Worm (Caenorhabditis elegans): Measurements from ENCODE around the gene T14B4.20.
A peak's percentile ranks its signal among the peaks of the same experiment; 100 is the strongest.

T14B4.20 gene

ce11 chrII:6682918-6683317 lies 33.8 kb upstream of the T14B4.20 start (continued):
- no peak for TF ChIP-seq ztf-28 (GFP tag; IDR thresholded peaks at IDR 0.05)
- no peak for TF ChIP-seq ekl-4 (GFP tag; IDR thresholded peaks at IDR 0.05)
- TF ChIP-seq bed-1 (GFP tag; IDR thresholded peaks at IDR 0.05): no peak
- TF ChIP-seq attf-6 (GFP tag; IDR thresholded peaks at IDR 0.05): no peak

- TF ChIP-seq hmg-1.2 (GFP tag; IDR thresholded peaks at IDR 0.05) (peak; percentile 81), dox-1 (GFP tag; IDR thresholded peaks at IDR 0.05) (peak; percentile 57; the same call in 1 of the 2 replicates), Y53G8AR.9 (GFP tag; conservative IDR thresholded peaks at IDR 0.05) (no peak), dpff-1 (tag; optimal IDR thresholded peaks at IDR 0.05) (no peak), rcor-1 (GFP tag; IDR thresholded peaks at IDR 0.05) (no peak), madf-10 (tag; optimal IDR thresholded peaks at IDR 0.05) (no peak), attf-3 (GFP tag; conservative IDR thresholded peaks at IDR 0.05) (no peak), mes-4 (tag; optimal IDR thresholded peaks at IDR 0.05) (no peak), egl-18 (GFP tag; IDR thresholded peaks at IDR 0.05) (no peak), madf-3 (GFP tag; IDR thresholded peaks at IDR 0.05) (peak; percentile 56; the same call in 1 of the 2 replicates), ceh-100 (GFP tag; IDR thresholded peaks at IDR 0.05) (no peak), Y56A3A.18 (GFP tag; IDR thresholded peaks at IDR 0.05) (no peak), sptf-2 (GFP tag; optimal IDR thresholded peaks at IDR 0.05) (no peak), nhr-80 (tag; optimal IDR thresholded peaks at IDR 0.05) (peak; percentile 74), F52B5.7 (tag; optimal IDR thresholded peaks at IDR 0.05) (no peak), F57C9.4 (tag; optimal IDR thresholded peaks at IDR 0.05) (no peak), ccch-3 (GFP tag; optimal IDR thresholded peaks at IDR 0.05) (no peak), ztf-3 (GFP tag; optimal IDR thresholded peaks at IDR 0.05) (no peak), snpc-1.3 (tag; optimal IDR thresholded peaks at IDR 0.05; ENCODE audit: insufficient read depth) (no peak), F23B12.7 (tag; optimal IDR thresholded peaks at IDR 0.05; ENCODE audit: insufficient read depth) (no peak), tbx-9 (tag; optimal IDR thresholded peaks at IDR 0.05; ENCODE audit: borderline replicate concordance) (no peak), nfya-2 (GFP tag; IDR thresholded peaks at IDR 0.05) (no peak), F37B4.10 (GFP tag; IDR thresholded peaks at IDR 0.05) (no peak), nhr-179 (tag; optimal IDR thresholded peaks at IDR 0.05) (no peak), hmg-20 (GFP tag; IDR thresholded peaks at IDR 0.05) (no peak), D2030.7 (GFP tag; IDR thresholded peaks at IDR 0.05) (no peak), hsf-1 (GFP tag; IDR thresholded peaks at IDR 0.05) (no peak), hlh-26 (GFP tag; conservative IDR thresholded peaks at IDR 0.05) (no peak), egl-44 (GFP tag; IDR thresholded peaks at IDR 0.05) (no peak), F39B2.1 (GFP tag; IDR thresholded peaks at IDR 0.05) (no peak), nhr-90 (tag; optimal IDR thresholded peaks at IDR 0.05) (no peak), ztf-6 (GFP tag; IDR thresholded peaks at IDR 0.05) (no peak), cebp-1 (GFP tag; IDR thresholded peaks at IDR 0.05) (no peak), cebp-1 (tag; optimal IDR thresholded peaks at IDR 0.05) (no peak), F49E8.2 (tag; optimal IDR thresholded peaks at IDR 0.05; ENCODE audit: insufficient read depth) (no peak), tlf-1 (GFP tag; optimal IDR thresholded peaks at IDR 0.05) (no peak), ztf-26 (tag; optimal IDR thresholded peaks at IDR 0.05) (no peak), let-526 (GFP tag; IDR thresholded peaks at IDR 0.05) (no peak), hlh-12 (tag; optimal IDR thresholded peaks at IDR 0.05) (no peak), lsl-1 (GFP tag; optimal IDR thresholded peaks at IDR 0.05) (no peak), ztf-22 (GFP tag; optimal IDR thresholded peaks at IDR 0.05) (no peak), nhr-120 (GFP tag; IDR thresholded peaks at IDR 0.05) (no peak), ekl-4 (GFP tag; IDR thresholded peaks at IDR 0.05) (no peak), ceh-27 (GFP tag; optimal IDR thresholded peaks at IDR 0.05) (peak; percentile 39)
Observed at ce11 chrII:6683663-6684285, 32.9 kb upstream of the T14B4.20 start, which contains the start of gene gyf-1. Gene gyf-1, plus strand, starts transcription at chrII:6684235.
